Fruit fly (Drosophila melanogaster) whole organism: ENCODE results near the gene CG15044.

Experiments
- Dll ChIP-seq: fragments of >200 bp; optimal IDR thresholded peaks from 2 replicates; lab custom pipeline; 2017
- pan ChIP-seq: fragments of >200 bp; optimal IDR thresholded peaks from 2 replicates; lab custom pipeline; 2017

dm6 chrX:18523146-18523812 is 31.5 kb upstream of the CG15044 start:
- TF ChIP-seq Dll (lab: Kevin White, UChicago) = no peak
- no peak for TF ChIP-seq pan (lab: Kevin White, UChicago)
